Fruit fly (Drosophila melanogaster): ENCODE data around the gene dop.

dm6 chr3L:15543467-15543866 lies 22.3 kb upstream of the dop start:
- TF ChIP-seq CG7045 (GFP tag; optimal IDR thresholded peaks at IDR 0.05) (no peak), CG1620 (GFP tag; optimal IDR thresholded peaks at IDR 0.05) (no peak), bab1 (GFP tag; optimal IDR thresholded peaks at IDR 0.05) (no peak), CG5204 (GFP tag; optimal IDR thresholded peaks at IDR 0.05) (no peak)
